Worm (Caenorhabditis elegans) whole organism, late embryonic: ENCODE data around the gene D2096.6.

ENCODE experiments used
- C38D4.7 ChIP-seq: fragments of 200-800 bp; sonication (Bioruptor generic); optimal IDR thresholded peaks from 2 replicates; lab custom pipeline; 2018; ENCODE audit warnings: mild to moderate bottlenecking, missing genetic modification characterization, moderate library complexity, missing compliant biosample characterization
- ahr-1 ChIP-seq: sonication (generic microtip); optimal IDR thresholded peaks from 2 replicates; lab custom pipeline; 2016; ENCODE audit warnings: missing genetic modification characterization, missing compliant biosample characterization
- ceh-2 ChIP-seq: sonication (generic microtip); optimal IDR thresholded peaks from 2 replicates; lab custom pipeline; 2016; ENCODE audit warnings: missing genotype, missing genetic modification characterization, missing compliant biosample characterization
- ceh-45 ChIP-seq: fragments of 200-800 bp; sonication (Bioruptor generic); IDR thresholded peaks from 2 replicates; pipeline ENCODE4 v1.3.6; 2022; ENCODE audit warnings: missing genetic modification reagents, missing genetic modification characterization, missing compliant biosample characterization
- dmd-4 ChIP-seq: sonication (generic microtip); optimal IDR thresholded peaks from 2 replicates; lab custom pipeline; 2016; ENCODE audit warnings: borderline replicate concordance, missing genetic modification characterization, missing compliant biosample characterization
- dve-1 ChIP-seq: sonication (generic microtip); optimal IDR thresholded peaks from 2 replicates; lab custom pipeline; 2017; ENCODE audit warnings: antibody characterized with exemption, mild to moderate bottlenecking, missing genetic modification characterization, missing compliant biosample characterization
- elt-2 ChIP-seq: sonication (generic microtip); optimal IDR thresholded peaks from 2 replicates; lab custom pipeline; 2016; ENCODE audit warnings: missing genetic modification reagents, missing genetic modification characterization, missing compliant biosample characterization
- lim-6 ChIP-seq: sonication (generic microtip); optimal IDR thresholded peaks from 2 replicates; lab custom pipeline; 2016; ENCODE audit warnings: missing genetic modification characterization, missing compliant biosample characterization
- lin-11 ChIP-seq: fragments of 200-800 bp; sonication (Bioruptor generic); optimal IDR thresholded peaks from 2 replicates; lab custom pipeline; 2018; ENCODE audit warnings: mild to moderate bottlenecking, missing genetic modification characterization, missing compliant biosample characterization
- nfya-1 ChIP-seq: sonication (generic microtip); optimal IDR thresholded peaks from 2 replicates; lab custom pipeline; 2017; ENCODE audit warnings: missing genetic modification characterization, mild to moderate bottlenecking, missing compliant biosample characterization, antibody characterized with exemption, moderate library complexity
- nhr-11 ChIP-seq: fragments of 150-350 bp; optimal IDR thresholded peaks from 2 replicates; lab custom pipeline; 2014; ENCODE audit warnings: missing biosample characterization, missing genetic modification characterization
- pag-3 ChIP-seq: sonication (generic microtip); optimal IDR thresholded peaks from 2 replicates; lab custom pipeline; 2016; ENCODE audit warnings: missing compliant biosample characterization, missing genetic modification characterization, borderline replicate concordance
- pha-2 ChIP-seq: sonication (generic microtip); optimal IDR thresholded peaks from 2 replicates; lab custom pipeline; 2017; ENCODE audit warnings: mild to moderate bottlenecking, missing genetic modification characterization, missing compliant biosample characterization
- pqm-1 ChIP-seq: sonication (generic microtip); optimal IDR thresholded peaks from 2 replicates; lab custom pipeline; 2016; ENCODE audit warnings: missing genetic modification characterization, missing compliant biosample characterization

DNA sequence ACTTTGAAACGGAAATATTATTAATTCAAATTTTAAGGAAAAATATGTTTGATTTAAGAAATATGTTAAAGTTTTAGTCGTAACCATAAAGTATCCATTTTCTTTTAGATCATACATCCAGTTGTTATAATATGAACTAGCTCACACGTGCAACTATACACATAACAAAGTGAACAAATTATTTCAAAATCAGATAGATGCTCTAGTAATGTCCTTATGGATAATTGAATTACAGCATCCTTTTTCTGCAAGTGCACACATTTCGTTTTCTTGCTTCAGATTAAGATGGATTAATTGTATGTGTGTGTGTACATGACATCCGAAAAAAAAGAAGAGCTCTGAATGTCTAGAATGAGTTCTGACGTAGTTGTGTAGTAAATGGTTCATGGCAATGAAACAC is 16.6 kb upstream of the D2096.6 start:
- TF ChIP-seq lim-6 (tag; lab: Kevin White, UChicago) (no peak), lin-11 (tag; lab: Kevin White, UChicago) (no peak), C38D4.7 (no peak), pqm-1 (tag; lab: Kevin White, UChicago) (no peak), ceh-45 (GFP tag; lab: Robert Waterston, UW) (no peak), nhr-11 (tag; lab: Kevin White, UChicago) (no peak), dve-1 (tag; lab: Kevin White, UChicago) (no peak), dmd-4 (tag; lab: Kevin White, UChicago) (no peak), elt-2 (tag; lab: Kevin White, UChicago) (no peak), nfya-1 (no peak), ahr-1 (tag; lab: Kevin White, UChicago) (no peak), ceh-2 (no peak), pag-3 (tag; lab: Kevin White, UChicago) (no peak), pha-2 (no peak)
